Fruit fly (Drosophila melanogaster) whole organism, embryonic: Measurements from ENCODE around the gene mRpL4.
A peak's percentile ranks its signal among the peaks of the same experiment; 100 is the strongest.

Experiments used
- Bgb ChIP-seq: fragments of 200-800 bp; sonication (Bioruptor generic); IDR thresholded peaks from 2 replicates; pipeline ENCODE4 v1.3.6; 2022; ENCODE audit warnings: missing biosample characterization, missing genetic modification characterization; ENCODE audit not compliant: partially characterized antibody
- C15 ChIP-seq: fragments of 200-800 bp; sonication (Bioruptor generic); IDR thresholded peaks from 3 replicates; pipeline ENCODE4 v1.3.6; 2022; ENCODE audit warnings: missing biosample characterization, missing genetic modification characterization
- CG10462 ChIP-seq: fragments of 200-800 bp; sonication (Bioruptor generic); optimal IDR thresholded peaks from 2 replicates; lab custom pipeline; 2016; ENCODE audit warnings: missing biosample characterization, missing genetic modification characterization
- CG10565 ChIP-seq: fragments of 200-800 bp; sonication (Bioruptor generic); optimal IDR thresholded peaks from 3 replicates; lab custom pipeline; 2016; ENCODE audit warnings: missing biosample characterization, mild to moderate bottlenecking, missing genetic modification characterization
- CG11085 ChIP-seq: fragments of 200-800 bp; sonication (Bioruptor generic); IDR thresholded peaks from 2 replicates; pipeline ENCODE4 v1.3.6; 2022; ENCODE audit warnings: missing biosample characterization, missing genetic modification characterization
- CG11695 ChIP-seq: fragments of 200-800 bp; sonication (Bioruptor generic); IDR thresholded peaks from 3 replicates; pipeline ENCODE4 v1.3.6; 2022; ENCODE audit warnings: missing biosample characterization, missing genetic modification characterization
- CG12391 ChIP-seq: fragments of 200-800 bp; sonication (Bioruptor generic); optimal IDR thresholded peaks from 3 replicates; lab custom pipeline; 2018; ENCODE audit warnings: missing biosample characterization, mild to moderate bottlenecking, missing genetic modification characterization, moderate library complexity
- CG14860 ChIP-seq: fragments of 200-800 bp; sonication (Bioruptor generic); IDR thresholded peaks from 3 replicates; pipeline ENCODE4 v1.3.6; 2022; ENCODE audit warnings: missing biosample characterization, missing genetic modification characterization; ENCODE audit not compliant: partially characterized antibody
- CG16813 ChIP-seq: fragments of 200-800 bp; sonication (Bioruptor generic); IDR thresholded peaks from 3 replicates; pipeline ENCODE4 v1.3.6; 2022; ENCODE audit warnings: missing biosample characterization, missing genetic modification characterization; ENCODE audit not compliant: partially characterized antibody
- CG2129 ChIP-seq: fragments of 200-800 bp; sonication (Bioruptor generic); IDR thresholded peaks from 2 replicates; pipeline ENCODE4 v1.3.6; 2022; ENCODE audit warnings: missing biosample characterization, missing genetic modification characterization; ENCODE audit not compliant: partially characterized antibody
- CG5180 ChIP-seq: fragments of 200-800 bp; sonication (Bioruptor generic); optimal IDR thresholded peaks from 3 replicates; lab custom pipeline; 2017; ENCODE audit warnings: missing biosample characterization, missing genetic modification characterization, mild to moderate bottlenecking, moderate library complexity, missing genetic modification reagents
- CG6254 ChIP-seq: fragments of 200-800 bp; sonication (Bioruptor generic); optimal IDR thresholded peaks from 3 replicates; lab custom pipeline; 2017; ENCODE audit warnings: mild to moderate bottlenecking, missing biosample characterization, missing genetic modification reagents, missing genetic modification characterization
- CG6689 ChIP-seq: fragments of 200-800 bp; sonication (Bioruptor generic); IDR thresholded peaks from 2 replicates; pipeline ENCODE4 v1.3.6; 2022; ENCODE audit warnings: missing biosample characterization, missing genetic modification characterization
- CG6791 ChIP-seq: fragments of 200-800 bp; sonication (Bioruptor generic); IDR thresholded peaks from 3 replicates; pipeline ENCODE4 v1.3.6; 2022; ENCODE audit warnings: missing biosample characterization, missing genetic modification characterization; ENCODE audit not compliant: partially characterized antibody
- CG7786 ChIP-seq: fragments of 200-800 bp; sonication (Bioruptor generic); optimal IDR thresholded peaks from 2 replicates; lab custom pipeline; 2016; ENCODE audit warnings: missing biosample characterization, missing genetic modification characterization
- CG7928 ChIP-seq: fragments of 200-800 bp; sonication (Bioruptor generic); optimal IDR thresholded peaks from 2 replicates; lab custom pipeline; 2017; ENCODE audit warnings: missing biosample characterization, mild to moderate bottlenecking, missing genetic modification characterization
- CG7963 ChIP-seq: fragments of 200-800 bp; sonication (Bioruptor generic); IDR thresholded peaks from 3 replicates; pipeline ENCODE4 v1.3.6; 2022; ENCODE audit warnings: missing biosample characterization, missing genetic modification characterization; ENCODE audit not compliant: partially characterized antibody
- CoRest ChIP-seq: fragments of 200-800 bp; sonication (Bioruptor generic); optimal IDR thresholded peaks from 3 replicates; lab custom pipeline; 2018; ENCODE audit warnings: missing biosample characterization, mild to moderate bottlenecking, missing genetic modification characterization, moderate library complexity
- HLH4C ChIP-seq: fragments of 200-800 bp; sonication (Bioruptor generic); IDR thresholded peaks from 3 replicates; pipeline ENCODE4 v1.3.6; 2022; ENCODE audit warnings: missing biosample characterization, missing genetic modification characterization; ENCODE audit not compliant: partially characterized antibody
- Med ChIP-seq: fragments of 200-800 bp; sonication (Bioruptor generic); peaks from one replicate; lab custom pipeline; 2016; ENCODE audit warnings: missing biosample characterization, missing genetic modification characterization, mild to moderate bottlenecking, inconsistent platforms, moderate library complexity
- Myb ChIP-seq: fragments of 200-800 bp; sonication (Bioruptor generic); optimal IDR thresholded peaks from 2 replicates; lab custom pipeline; 2016; ENCODE audit warnings: missing biosample characterization, missing genetic modification characterization
- Rfx ChIP-seq: fragments of 200-800 bp; sonication (Bioruptor generic); IDR thresholded peaks from 2 replicates; pipeline ENCODE4 v1.3.6; 2022; ENCODE audit warnings: missing biosample characterization, missing genetic modification characterization
- Scr ChIP-seq: fragments of 200-800 bp; sonication (Bioruptor generic); IDR thresholded peaks from 2 replicates; pipeline ENCODE4 v1.3.6; 2022; ENCODE audit warnings: missing biosample characterization, missing genetic modification characterization; ENCODE audit not compliant: partially characterized antibody
- TFAM ChIP-seq: fragments of 200-800 bp; sonication (Bioruptor generic); optimal IDR thresholded peaks from 2 replicates; lab custom pipeline; 2017; ENCODE audit warnings: missing biosample characterization, missing genetic modification characterization, inconsistent platforms
- bbx ChIP-seq: fragments of 200-800 bp; sonication (Bioruptor generic); IDR thresholded peaks from 2 replicates; pipeline ENCODE4 v1.3.6; 2022; ENCODE audit warnings: missing biosample characterization, missing genetic modification characterization; ENCODE audit not compliant: partially characterized antibody
- bigmax ChIP-seq: fragments of 200-800 bp; sonication (Bioruptor generic); optimal IDR thresholded peaks from 2 replicates; lab custom pipeline; 2018; ENCODE audit warnings: missing biosample characterization, mild to moderate bottlenecking, missing genetic modification characterization
- pita ChIP-seq: fragments of 200-800 bp; sonication (Bioruptor generic); optimal IDR thresholded peaks from 2 replicates; lab custom pipeline; 2017; ENCODE audit warnings: missing biosample characterization, mild to moderate bottlenecking, missing genetic modification characterization
- sens ChIP-seq: fragments of 200-800 bp; sonication (Bioruptor generic); peaks from one replicate; lab custom pipeline; 2016; ENCODE audit warnings: missing biosample characterization, missing genetic modification characterization
- sug ChIP-seq: fragments of 200-800 bp; optimal IDR thresholded peaks from 2 replicates; lab custom pipeline; 2019; ENCODE audit warnings: missing biosample characterization, mild to moderate bottlenecking, missing genetic modification characterization, moderate library complexity
- usp ChIP-seq: fragments of >200 bp; optimal IDR thresholded peaks from 2 replicates; lab custom pipeline; 2017; ENCODE audit warnings: missing biosample characterization, missing genetic modification characterization

mRpL4 gene

DNA sequence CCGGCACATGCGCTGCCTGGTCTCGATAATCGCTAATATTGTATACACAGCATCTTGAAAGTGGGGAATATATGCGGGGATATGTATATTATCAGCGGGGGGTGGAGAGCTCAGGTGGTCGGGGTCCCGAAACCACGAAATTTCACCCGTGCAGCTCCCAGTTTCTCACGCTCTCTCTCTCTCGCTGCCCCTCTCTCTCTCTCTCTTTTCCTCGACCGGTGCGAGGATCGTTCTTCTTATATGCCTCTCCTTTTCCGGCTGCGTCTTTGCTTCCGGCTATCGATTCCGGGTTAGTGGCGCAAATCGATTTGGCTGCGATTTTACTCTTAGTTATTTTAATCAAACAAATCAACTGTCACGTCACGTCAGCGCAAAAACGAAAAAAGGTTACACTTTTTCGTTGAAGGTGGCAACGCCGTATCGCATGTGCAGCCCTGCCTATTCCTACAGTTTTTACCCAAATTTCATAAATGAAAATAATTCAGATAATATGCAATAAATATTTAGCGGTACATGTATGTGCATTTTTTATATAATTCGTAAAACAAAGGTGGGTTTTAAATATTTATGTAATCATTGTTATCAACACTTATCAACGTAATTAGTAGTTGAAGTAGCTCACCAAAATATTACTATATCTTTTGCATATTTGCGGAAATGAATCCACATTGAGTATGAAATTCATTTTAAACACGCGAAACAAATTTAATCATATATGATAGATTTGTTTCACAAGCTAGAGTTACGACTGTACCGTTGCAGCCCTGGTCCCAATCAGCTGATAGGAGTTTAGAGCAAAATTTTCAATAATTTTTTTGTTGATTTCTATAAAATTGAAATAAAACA lies 29.2 kb downstream of the mRpL4 start, which contains the start of the genes heix and CG17328 (continued):
- TF ChIP-seq CG2129: no peak

DNA sequence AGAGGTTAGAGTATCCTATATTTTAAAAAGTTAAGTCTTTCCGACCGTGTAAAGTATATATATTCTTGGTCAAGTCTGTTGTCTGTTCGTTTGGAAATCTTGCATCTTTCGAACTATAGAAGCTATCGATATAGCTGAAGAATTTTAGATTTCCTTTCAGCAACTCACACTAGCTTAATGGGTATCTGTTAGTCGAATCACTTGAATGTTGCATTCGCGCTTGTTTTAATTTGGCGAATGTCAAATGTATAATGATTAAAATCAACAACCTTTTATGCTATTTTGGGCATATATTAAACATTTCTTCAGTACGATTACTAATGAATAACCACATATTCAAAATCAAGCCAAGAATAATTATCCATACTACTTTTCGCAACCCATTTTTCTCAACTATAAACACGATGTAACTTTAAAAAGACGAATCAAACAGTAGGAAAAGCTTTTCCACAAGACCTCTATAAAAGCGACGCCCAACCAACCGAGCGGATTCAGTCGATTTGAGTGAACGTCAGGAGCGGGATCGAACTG lies 35.2 kb downstream of the mRpL4 start, which contains the start of gene Cyp303a1:
TSS of gene Cyp303a1 (plus strand) at position 481 of the 531 bp plus-strand sequence.
- TF ChIP-seq CG6254 (GFP tag; lab: Kevin White, UChicago) (no peak), CG10565 (GFP tag; lab: Kevin White, UChicago) (no peak), CG10462 (GFP tag; lab: Kevin White, UChicago) (no peak), CoRest (tag; lab: Kevin White, UChicago) (no peak), bbx (GFP tag; lab: Robert Waterston, UW) (peak; percentile 28; the same call in 1 of the 2 replicates), Rfx (no peak), sug (tag; lab: Kevin White, UChicago) (no peak), CG14860 (peak; percentile 42; the same call in 2 of the 3 replicates), Myb (GFP tag; lab: Kevin White, UChicago) (no peak), Scr (GFP tag; lab: Robert Waterston, UW) (0 out of 2 replicates have a peak, but pooled peaks have one; percentile 23), CG12391 (tag; lab: Kevin White, UChicago) (no peak), CG6791 (peak; percentile 66; the same call in 1 of the 3 replicates), CG16813 (peak; percentile 58), CG5180 (GFP tag; lab: Kevin White, UChicago) (no peak), CG7786 (GFP tag; lab: Kevin White, UChicago) (no peak), HLH4C (peak; percentile 64; the same call in 2 of the 3 replicates), CG7963 (GFP tag; lab: Robert Waterston, UW) (0 out of 3 replicates have a peak, but pooled peaks have one; percentile 53), Bgb (GFP tag; lab: Robert Waterston, UW) (no peak)

DNA sequence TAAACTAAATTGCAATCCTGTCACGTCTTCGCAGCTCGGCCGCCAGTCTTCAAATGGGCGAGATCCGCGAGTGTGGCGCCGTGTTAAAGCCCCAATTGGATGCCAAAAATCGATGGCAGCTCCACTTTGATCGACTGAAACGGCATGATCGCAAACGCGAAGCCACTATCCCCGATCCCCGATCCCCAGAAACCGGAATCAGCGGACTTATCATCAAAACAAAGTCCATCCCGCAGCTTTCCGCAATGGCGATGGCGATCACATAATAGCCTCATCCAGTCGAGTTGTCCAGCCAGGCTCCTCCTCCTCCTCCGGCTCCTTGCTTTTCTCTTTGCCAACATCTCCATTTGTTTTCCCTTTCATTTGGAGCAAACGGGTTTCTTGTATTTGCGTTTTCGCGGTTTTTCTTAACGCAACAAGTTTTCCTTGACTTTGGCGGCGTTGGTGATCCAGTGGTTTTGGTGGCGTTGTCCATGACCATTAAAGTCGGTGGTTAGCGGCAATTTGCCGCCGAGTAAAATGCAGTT lies 35.9 kb downstream of the mRpL4 start, which contains the start of gene CG13258:
TSS of gene CG13258 (minus strand) at position 51 of the 527 bp plus-strand sequence.
- TF ChIP-seq CG11085 (GFP tag; lab: Robert Waterston, UW): no peak
- TF ChIP-seq bigmax (GFP tag; lab: Kevin White, UChicago): no peak
- no peak for TF ChIP-seq C15 (GFP tag; lab: Robert Waterston, UW)
- no peak for TF ChIP-seq CG6689 (GFP tag; lab: Robert Waterston, UW)
- TF ChIP-seq Med (GFP tag; lab: Kevin White, UChicago): peak; percentile 3
- TF ChIP-seq pita (GFP tag; lab: Kevin White, UChicago): no peak
- TF ChIP-seq usp (GFP tag; lab: Kevin White, UChicago): no peak
- no peak for TF ChIP-seq CG7928 (GFP tag; lab: Kevin White, UChicago)
- TF ChIP-seq TFAM (GFP tag; lab: Kevin White, UChicago): no peak

DNA sequence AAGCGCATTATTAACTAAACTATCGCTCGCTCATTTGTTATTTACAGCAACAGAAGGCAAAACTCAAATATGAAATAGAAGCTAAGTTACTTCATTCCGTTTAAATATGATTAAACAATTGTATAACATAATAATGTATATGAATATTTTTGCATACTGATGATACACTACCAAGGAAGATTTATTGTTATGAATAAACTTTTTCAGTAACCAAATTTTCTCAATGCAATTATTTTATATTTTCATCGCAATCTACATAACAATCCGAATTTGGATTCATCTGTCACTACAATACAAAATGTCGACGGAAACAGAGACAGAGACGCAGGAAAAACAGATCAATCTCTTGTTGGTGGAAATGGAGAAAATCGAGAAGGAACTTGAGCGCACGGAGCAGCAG lies 37.9 kb downstream of the mRpL4 start, which contains the start of gene CG17329:
TSS of gene CG17329 (plus strand) at position 301 of the 400 bp plus-strand sequence.
- TF ChIP-seq sens (peak; percentile 2), CG11695 (GFP tag; lab: Robert Waterston, UW) (no peak)
